Worm (Caenorhabditis elegans): Measurements from ENCODE around the gene sru-48.

- TF ChIP-seq blmp-1 (tag; optimal IDR thresholded peaks at IDR 0.05) (no peak), mep-1 (tag; optimal IDR thresholded peaks at IDR 0.05) (no peak), sem-2 (GFP tag; optimal IDR thresholded peaks at IDR 0.05) (no peak)
Observed at ce11 chrX:5174256-5174655, 5.7 kb upstream of the sru-48 start, which contains the start of gene zchc-1A.

Measured in whole organism, mixed stage, embryonic.